Worm (Caenorhabditis elegans) whole organism, L1 larva: ENCODE results near the gene F46G11.6.

ENCODE experiments used
- C04F5.9 ChIP-seq: sonication (generic microtip); optimal IDR thresholded peaks from 2 replicates; lab custom pipeline; 2016; ENCODE audit warnings: missing genetic modification characterization, missing compliant biosample characterization
- Y116A8C.19 ChIP-seq: sonication (generic microtip); optimal IDR thresholded peaks from 2 replicates; lab custom pipeline; 2016; ENCODE audit warnings: missing compliant biosample characterization, missing genetic modification characterization, borderline replicate concordance
- aha-1 ChIP-seq: fragments of 150-350 bp; optimal IDR thresholded peaks from 2 replicates; lab custom pipeline; 2014; ENCODE audit warnings: missing biosample characterization, missing genetic modification characterization
- alr-1 ChIP-seq: fragments of 200-800 bp; sonication (Bioruptor generic); optimal IDR thresholded peaks from 2 replicates; lab custom pipeline; 2018; ENCODE audit warnings: borderline replicate concordance, mild to moderate bottlenecking, missing genetic modification characterization, missing compliant biosample characterization
- aly-2 ChIP-seq: fragments of 150-350 bp; optimal IDR thresholded peaks from 2 replicates; lab custom pipeline; 2014; ENCODE audit warnings: missing biosample characterization, missing genetic modification characterization
- blmp-1 ChIP-seq: fragments of 150-350 bp; optimal IDR thresholded peaks from 2 replicates; lab custom pipeline; 2014; ENCODE audit warnings: missing biosample characterization, missing genetic modification characterization
- ceh-63 ChIP-seq: fragments of 200-800 bp; sonication (Bioruptor generic); optimal IDR thresholded peaks from 2 replicates; lab custom pipeline; 2018; ENCODE audit warnings: mild to moderate bottlenecking, missing genetic modification characterization, missing compliant biosample characterization
- ceh-8 ChIP-seq: fragments of 200-800 bp; sonication (Bioruptor generic); optimal IDR thresholded peaks from 2 replicates; lab custom pipeline; 2018; ENCODE audit warnings: mild to moderate bottlenecking, missing genetic modification characterization, moderate library complexity, missing compliant biosample characterization
- ceh-88 ChIP-seq: fragments of 200-800 bp; sonication (Bioruptor generic); IDR thresholded peaks from 2 replicates; pipeline ENCODE4 v1.3.6; 2022; ENCODE audit warnings: missing genetic modification characterization, missing compliant biosample characterization
- ceh-90 ChIP-seq: sonication (generic microtip); optimal IDR thresholded peaks from 2 replicates; lab custom pipeline; 2016; ENCODE audit warnings: missing genetic modification characterization, missing compliant biosample characterization
- ces-1 ChIP-seq: fragments of 150-350 bp; optimal IDR thresholded peaks from 2 replicates; lab custom pipeline; 2014; ENCODE audit warnings: missing biosample characterization, missing genetic modification reagents, missing genetic modification characterization
- dpl-1 ChIP-seq, 3 experiments: fragments of 150-350 bp in 2 of 3; sonication (generic microtip) in 1 of 3; optimal IDR thresholded peaks; 2 replicates each; lab custom pipeline; 2014 to 2017; ENCODE audit warnings: missing biosample characterization in 3 of 3, missing genetic modification characterization in 3 of 3, missing genetic modification reagents in 3 of 3
- dsc-1 ChIP-seq: sonication (generic microtip); optimal IDR thresholded peaks from 2 replicates; lab custom pipeline; 2016; ENCODE audit warnings: mild to moderate bottlenecking, missing genetic modification characterization, missing compliant biosample characterization
- efl-1 ChIP-seq, 4 experiments: fragments of 150-350 bp; optimal IDR thresholded peaks in 3 of 4; peaks in 1 of 4; 1 replicate in 1 of 4; 2 replicates in 3 of 4; lab custom pipeline; 2014; ENCODE audit warnings: missing biosample characterization in 2 of 4, missing genetic modification characterization in 2 of 4, missing genetic modification reagents in 2 of 4
- efl-3 ChIP-seq: fragments of 200-800 bp; sonication (Bioruptor generic); optimal IDR thresholded peaks from 2 replicates; lab custom pipeline; 2018; ENCODE audit warnings: mild to moderate bottlenecking, missing genetic modification characterization, missing compliant biosample characterization
- egl-27 ChIP-seq, 2 experiments: fragments of 150-350 bp in 1 of 2; sonication (generic microtip); optimal IDR thresholded peaks; 3 replicates each; lab custom pipeline; 2017 to 2018; ENCODE audit warnings: missing biosample characterization in 2 of 2, missing genetic modification characterization in 2 of 2, missing genetic modification reagents in 2 of 2
- elt-3 ChIP-seq, 6 experiments: fragments of 150-350 bp in 1 of 6; sonication (generic microtip); optimal IDR thresholded peaks; 2 replicates each; lab custom pipeline; 2017 to 2018; ENCODE audit warnings: missing biosample characterization in 6 of 6, missing genetic modification characterization in 6 of 6, inconsistent platforms in 1 of 6
- fkh-10 ChIP-seq: sonication (generic microtip); optimal IDR thresholded peaks from 2 replicates; lab custom pipeline; 2017; ENCODE audit warnings: missing biosample characterization, missing genetic modification reagents, missing genetic modification characterization
- hlh-17 ChIP-seq: fragments of 200-800 bp; sonication (Bioruptor generic); optimal IDR thresholded peaks from 2 replicates; lab custom pipeline; 2018; ENCODE audit warnings: missing genetic modification characterization, mild to moderate bottlenecking, missing compliant biosample characterization, moderate library complexity, borderline replicate concordance
- isw-1 ChIP-seq: fragments of 200-800 bp; sonication (Bioruptor generic); IDR thresholded peaks from 2 replicates; pipeline ENCODE4 v1.3.6; 2022; ENCODE audit warnings: missing genetic modification characterization, missing compliant biosample characterization
- lin-14 ChIP-seq: fragments of 200-800 bp; sonication (Bioruptor generic); optimal IDR thresholded peaks from 2 replicates; lab custom pipeline; 2018; ENCODE audit warnings: mild to moderate bottlenecking, missing genetic modification characterization, moderate library complexity, missing compliant biosample characterization
- lin-15B ChIP-seq: fragments of 150-350 bp; sonication (generic microtip); optimal IDR thresholded peaks from 3 replicates; lab custom pipeline; 2014; ENCODE audit warnings: missing biosample characterization, missing genetic modification characterization
- lin-35 ChIP-seq, 2 experiments: fragments of 150-350 bp; optimal IDR thresholded peaks; 2 replicates each; lab custom pipeline; 2014; ENCODE audit warnings: missing biosample characterization in 2 of 2, missing genetic modification characterization in 2 of 2, missing genetic modification reagents in 2 of 2
- lin-39 ChIP-seq: fragments of 150-350 bp; optimal IDR thresholded peaks from 2 replicates; lab custom pipeline; 2014; ENCODE audit warnings: missing biosample characterization, missing genetic modification reagents, missing genetic modification characterization
- mdl-1 ChIP-seq, 2 experiments: fragments of 150-350 bp; optimal IDR thresholded peaks; 2 replicates each; lab custom pipeline; 2014 to 2017; ENCODE audit warnings: missing biosample characterization in 2 of 2, missing genetic modification characterization in 2 of 2, inconsistent platforms in 1 of 2
- mef-2 ChIP-seq: fragments of 150-350 bp; optimal IDR thresholded peaks from 2 replicates; lab custom pipeline; 2014; ENCODE audit warnings: missing biosample characterization, missing genetic modification characterization
- mep-1 ChIP-seq: fragments of 150-350 bp; optimal IDR thresholded peaks from 2 replicates; lab custom pipeline; 2014; ENCODE audit warnings: missing biosample characterization, missing genetic modification characterization
- nhr-12 ChIP-seq: sonication (generic microtip); optimal IDR thresholded peaks from 2 replicates; lab custom pipeline; 2017; ENCODE audit warnings: missing biosample characterization, missing genetic modification characterization
- nhr-19 ChIP-seq: fragments of 200-800 bp; sonication (Bioruptor generic); conservative IDR thresholded peaks from 2 replicates; pipeline ENCODE4 v1.3.6; 2022; ENCODE audit warnings: missing genetic modification characterization, missing compliant biosample characterization
- nhr-20 ChIP-seq: sonication (generic microtip); optimal IDR thresholded peaks from 2 replicates; lab custom pipeline; 2016; ENCODE audit warnings: mild to moderate bottlenecking, missing genetic modification characterization, missing compliant biosample characterization
- nhr-28 ChIP-seq: fragments of 150-350 bp; optimal IDR thresholded peaks from 2 replicates; lab custom pipeline; 2014; ENCODE audit warnings: missing biosample characterization, missing genetic modification characterization
- nhr-47 ChIP-seq: sonication (generic microtip); optimal IDR thresholded peaks from 2 replicates; lab custom pipeline; 2016; ENCODE audit warnings: mild to moderate bottlenecking, missing genetic modification characterization, moderate library complexity, missing compliant biosample characterization
- nhr-77 ChIP-seq: fragments of 150-350 bp; optimal IDR thresholded peaks from 2 replicates; lab custom pipeline; 2014; ENCODE audit warnings: missing biosample characterization, missing genetic modification characterization
- nhr-84 ChIP-seq: sonication (generic microtip); optimal IDR thresholded peaks from 2 replicates; lab custom pipeline; 2017; ENCODE audit warnings: missing biosample characterization, missing genetic modification characterization
- pax-3 ChIP-seq: fragments of 200-800 bp; sonication (Bioruptor generic); optimal IDR thresholded peaks from 2 replicates; lab custom pipeline; 2018; ENCODE audit warnings: mild to moderate bottlenecking, missing genetic modification characterization, moderate library complexity, missing compliant biosample characterization
- rnt-1 ChIP-seq: sonication (generic microtip); optimal IDR thresholded peaks from 2 replicates; lab custom pipeline; 2016; ENCODE audit warnings: mild to moderate bottlenecking, missing genetic modification characterization, moderate library complexity, missing compliant biosample characterization
- skn-1 ChIP-seq: fragments of 150-350 bp; optimal IDR thresholded peaks from 2 replicates; lab custom pipeline; 2014; ENCODE audit warnings: missing biosample characterization, missing genetic modification characterization
- snpc-4 ChIP-seq: fragments of 150-350 bp; optimal IDR thresholded peaks from 2 replicates; lab custom pipeline; 2014; ENCODE audit warnings: missing biosample characterization, missing genetic modification characterization
- snu-23 ChIP-seq: sonication (generic microtip); optimal IDR thresholded peaks from 2 replicates; lab custom pipeline; 2016; ENCODE audit warnings: missing genetic modification characterization, missing compliant biosample characterization
- sptf-1 ChIP-seq: fragments of 150-350 bp; optimal IDR thresholded peaks from 2 replicates; lab custom pipeline; 2014; ENCODE audit warnings: missing biosample characterization, missing genetic modification characterization
- sup-37 ChIP-seq: fragments of 200-800 bp; sonication (Bioruptor generic); optimal IDR thresholded peaks from 2 replicates; lab custom pipeline; 2018; ENCODE audit warnings: mild to moderate bottlenecking, missing genetic modification characterization, missing compliant biosample characterization
- swsn-7 ChIP-seq: sonication (generic microtip); optimal IDR thresholded peaks from 2 replicates; lab custom pipeline; 2016; ENCODE audit warnings: missing genetic modification characterization, missing compliant biosample characterization
- tlp-1 ChIP-seq: fragments of 150-350 bp; optimal IDR thresholded peaks from 2 replicates; lab custom pipeline; 2014; ENCODE audit warnings: missing biosample characterization, missing genetic modification characterization
- unc-30 ChIP-seq: sonication (generic microtip); optimal IDR thresholded peaks from 2 replicates; lab custom pipeline; 2017; ENCODE audit warnings: missing biosample characterization, missing genetic modification characterization
- unc-98 ChIP-seq: fragments of 200-800 bp; sonication (Bioruptor generic); IDR thresholded peaks from 2 replicates; pipeline ENCODE4 v1.3.6; 2022; ENCODE audit warnings: missing genetic modification characterization, missing compliant biosample characterization
- xbp-1 ChIP-seq: sonication (generic microtip); optimal IDR thresholded peaks from 2 replicates; lab custom pipeline; 2016; ENCODE audit warnings: missing genetic modification characterization, missing compliant biosample characterization

The F46G11.6 gene

ce11 chrX:5746665-5747064 lies 39.6 kb upstream of the F46G11.6 start (continued):
- TF ChIP-seq ceh-8 (no peak), ces-1 (GFP tag; lab: Kevin White, UChicago) (no peak), nhr-12 (tag; lab: Kevin White, UChicago) (no peak), unc-30 (no peak), alr-1 (no peak), lin-14 (GFP tag; lab: Kevin White, UChicago) (peak; percentile 53), fkh-10 (GFP tag; lab: Kevin White, UChicago) (no peak), nhr-20 (tag; lab: Kevin White, UChicago) (no peak), snu-23 (GFP tag; lab: Kevin White, UChicago) (no peak), mdl-1 (tag; optimal IDR thresholded peaks at IDR 0.05; lab: Kevin White, UChicago) (no peak), ceh-63 (GFP tag; lab: Kevin White, UChicago) (no peak)

- TF ChIP-seq snpc-4 (tag; lab: Kevin White, UChicago) (peak; percentile 23), nhr-19 (GFP tag; lab: Robert Waterston, UW) (no peak)
Observed at ce11 chrX:5753141-5753540, 33.2 kb upstream of the F46G11.6 start.

DNA sequence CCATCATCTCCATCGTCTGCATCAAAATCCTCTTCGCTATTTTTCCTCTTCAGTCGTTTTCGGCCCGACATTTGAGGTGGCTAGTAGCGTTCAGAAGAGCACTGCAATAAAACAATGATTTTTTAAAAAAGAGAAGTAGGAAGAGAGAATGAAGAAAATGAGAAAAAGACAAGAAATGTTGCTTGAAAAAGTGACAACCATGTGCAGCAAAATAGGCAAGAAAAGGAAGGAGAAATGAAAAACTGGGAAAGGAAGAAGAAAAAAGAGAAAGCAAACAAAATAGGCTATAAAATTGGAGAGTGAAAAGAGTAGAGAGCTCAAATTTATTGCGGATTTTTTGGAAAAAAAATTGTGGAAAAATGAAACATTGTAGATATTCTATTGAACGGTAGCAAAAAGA lies 23.0 kb upstream of the F46G11.6 start, which contains the start of gene tag-294:
tag-294 (minus strand) TSS at position 101 of the 400 bp plus-strand sequence.
- peak; percentile 6 for TF ChIP-seq lin-14 (GFP tag; lab: Kevin White, UChicago)
- TF ChIP-seq isw-1 (GFP tag; lab: Robert Waterston, UW), result no peak
- TF ChIP-seq mep-1 (tag; lab: Kevin White, UChicago), result no peak
- TF ChIP-seq rnt-1 (tag; lab: Kevin White, UChicago), result no peak
- TF ChIP-seq lin-35 (GFP tag; optimal IDR thresholded peaks at IDR 0.05; lab: Kevin White, UChicago), result no peak
- TF ChIP-seq tlp-1 (tag; lab: Kevin White, UChicago), result no peak
- no peak for TF ChIP-seq Y116A8C.19 (tag; lab: Kevin White, UChicago)
- TF ChIP-seq xbp-1 (tag; lab: Kevin White, UChicago), result no peak
- TF ChIP-seq, all 84 proteins: peak for 1

- TF ChIP-seq unc-98 (GFP tag; lab: Robert Waterston, UW), result no peak
- TF ChIP-seq xbp-1 (tag; lab: Kevin White, UChicago), result peak; percentile 51
- TF ChIP-seq elt-3 (tag; optimal IDR thresholded peaks at IDR 0.05; lab: Kevin White, UChicago), result no peak
- no peak for TF ChIP-seq egl-27 (tag; optimal IDR thresholded peaks at IDR 0.05; lab: Kevin White, UChicago)
- TF ChIP-seq ces-1 (GFP tag; lab: Kevin White, UChicago), result no peak
- TF ChIP-seq ceh-88, result no peak
- TF ChIP-seq nhr-20 (tag; lab: Kevin White, UChicago), result peak; percentile 58
- peak; percentile 65 to 79 for TF ChIP-seq lin-35 (GFP tag; optimal IDR thresholded peaks at IDR 0.05; lab: Kevin White, UChicago)
- no peak for TF ChIP-seq lin-39 (tag; lab: Kevin White, UChicago)
- peak; percentile 68 for TF ChIP-seq blmp-1
- peak; percentile 45 for TF ChIP-seq nhr-47
- TF ChIP-seq swsn-7 (tag; lab: Kevin White, UChicago), result peak; percentile 55
- TF ChIP-seq mef-2 (tag; lab: Kevin White, UChicago), result no peak
- no peak for TF ChIP-seq pax-3
- no peak for TF ChIP-seq sup-37
- TF ChIP-seq C04F5.9 (tag; lab: Kevin White, UChicago), result no peak
- no peak for TF ChIP-seq unc-30
- no peak for TF ChIP-seq efl-3 (GFP tag; lab: Kevin White, UChicago)
- TF ChIP-seq dsc-1 (tag; lab: Kevin White, UChicago), result peak; percentile 12
- TF ChIP-seq nhr-77 (tag; lab: Kevin White, UChicago), result no peak
- no peak for TF ChIP-seq sptf-1 (tag; lab: Kevin White, UChicago)
- TF ChIP-seq skn-1 (tag; lab: Kevin White, UChicago), result peak; percentile 53
- TF ChIP-seq ceh-90 (tag; lab: Kevin White, UChicago), result no peak
- TF ChIP-seq lin-15B (tag; lab: Kevin White, UChicago), result peak; percentile 10
- TF ChIP-seq efl-1 (optimal IDR thresholded peaks at IDR 0.05; lab: Kevin White, UChicago), result peak; percentile 28 to 47
- TF ChIP-seq efl-1 (GFP tag; optimal IDR thresholded peaks at IDR 0.05 in 1 of 2; lab: Kevin White, UChicago), result peak; percentile 24 to 93
- peak; percentile 25 to 66 (median 44) for TF ChIP-seq dpl-1 (GFP tag; optimal IDR thresholded peaks at IDR 0.05; lab: Kevin White, UChicago)
- TF ChIP-seq aha-1, result no peak
- TF ChIP-seq hlh-17 (GFP tag; lab: Kevin White, UChicago), result no peak
- TF ChIP-seq nhr-28 (tag; lab: Kevin White, UChicago), result no peak
- no peak for TF ChIP-seq nhr-84
- TF ChIP-seq aly-2 (tag; lab: Kevin White, UChicago), result no peak
- TF ChIP-seq nhr-12 (tag; lab: Kevin White, UChicago), result no peak
Observed at ce11 chrX:5763904-5764303, 22.4 kb upstream of the F46G11.6 start.
